Worm (Caenorhabditis elegans): ENCODE results near the gene F43C11.3.

DNA sequence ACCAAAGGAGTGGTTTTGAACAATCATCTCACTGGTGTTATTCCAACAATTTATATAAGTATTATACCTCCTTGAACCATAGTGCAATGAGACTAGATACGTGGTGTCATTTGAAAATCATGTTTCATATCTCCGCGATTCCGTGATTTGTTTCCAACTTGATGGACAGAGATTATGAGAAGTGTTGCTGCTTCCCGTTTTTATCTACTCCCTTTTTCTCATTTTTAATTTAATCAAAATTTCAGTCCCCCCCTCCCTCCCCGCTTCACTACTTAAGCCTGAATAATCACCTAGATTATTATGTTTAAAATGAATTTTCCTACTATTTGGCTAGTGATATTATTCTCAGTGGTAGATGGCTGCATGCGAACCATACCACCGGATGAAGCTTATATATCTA, 19.0 kb downstream of the F43C11.3 start, which contains the start of gene F16G10.3:
- TF ChIP-seq dpl-1 (GFP tag; optimal IDR thresholded peaks at IDR 0.05) (no peak), gei-8 (GFP tag; optimal IDR thresholded peaks at IDR 0.05) (no peak), nhr-11 (tag; optimal IDR thresholded peaks at IDR 0.05) (no peak), nhr-237 (tag; optimal IDR thresholded peaks at IDR 0.05) (no peak), ceh-28 (tag; optimal IDR thresholded peaks at IDR 0.05) (no peak), nhr-28 (tag; optimal IDR thresholded peaks at IDR 0.05) (no peak), F49E8.2 (tag; optimal IDR thresholded peaks at IDR 0.05; ENCODE audit: borderline replicate concordance) (no peak), lin-29 (GFP tag; IDR thresholded peaks at IDR 0.05) (no peak), ctbp-1 (GFP tag; IDR thresholded peaks at IDR 0.05) (no peak)

All from whole organism, L4 larva.